Worm (Caenorhabditis elegans) whole organism, L2 larva: ENCODE data around the gene hpo-40.

Experiments used
- C34F6.9 ChIP-seq: fragments of 150-350 bp; optimal IDR thresholded peaks from 2 replicates; lab custom pipeline; 2014; ENCODE audit warnings: missing biosample characterization, missing genetic modification characterization
- F13H6.1 ChIP-seq: sonication (generic microtip); optimal IDR thresholded peaks from 2 replicates; lab custom pipeline; 2016; ENCODE audit warnings: missing genetic modification characterization, missing compliant biosample characterization
- R02D3.7 ChIP-seq: fragments of 150-350 bp; optimal IDR thresholded peaks from 2 replicates; lab custom pipeline; 2014; ENCODE audit warnings: missing biosample characterization, missing genetic modification characterization
- Y55F3AM.14 ChIP-seq: fragments of 200-800 bp; sonication (Bioruptor generic); optimal IDR thresholded peaks from 2 replicates; lab custom pipeline; 2018; ENCODE audit warnings: mild to moderate bottlenecking, missing genetic modification characterization, missing compliant biosample characterization
- ZK546.5 ChIP-seq: sonication (generic microtip); optimal IDR thresholded peaks from 2 replicates; lab custom pipeline; 2017; ENCODE audit warnings: missing biosample characterization, missing genetic modification characterization
- ceh-16 ChIP-seq: fragments of 150-350 bp; optimal IDR thresholded peaks from 2 replicates; lab custom pipeline; 2014; ENCODE audit warnings: missing biosample characterization, missing genetic modification characterization
- ceh-82 ChIP-seq: fragments of 150-350 bp; optimal IDR thresholded peaks from 2 replicates; lab custom pipeline; 2014; ENCODE audit warnings: missing biosample characterization, missing genetic modification characterization
- crh-2 ChIP-seq: sonication (generic microtip); optimal IDR thresholded peaks from 2 replicates; lab custom pipeline; 2017; ENCODE audit warnings: missing biosample characterization, missing genetic modification characterization
- elt-1 ChIP-seq: fragments of 150-350 bp; optimal IDR thresholded peaks from 2 replicates; lab custom pipeline; 2014; ENCODE audit warnings: missing biosample characterization, missing genetic modification characterization
- elt-3 ChIP-seq: sonication (generic microtip); optimal IDR thresholded peaks from 2 replicates; lab custom pipeline; 2017; ENCODE audit warnings: missing biosample characterization, missing genetic modification characterization
- fos-1 ChIP-seq: fragments of 150-350 bp; optimal IDR thresholded peaks from 2 replicates; lab custom pipeline; 2014; ENCODE audit warnings: missing biosample characterization, missing genetic modification characterization
- lsy-2 ChIP-seq, 2 experiments: fragments of 150-350 bp in 1 of 2; sonication (generic microtip) in 1 of 2; optimal IDR thresholded peaks; 2 replicates each; lab custom pipeline; 2014 to 2017; ENCODE audit warnings: missing biosample characterization in 2 of 2, missing genetic modification characterization in 2 of 2
- mab-5 ChIP-seq: fragments of 150-350 bp; optimal IDR thresholded peaks from 2 replicates; lab custom pipeline; 2014; ENCODE audit warnings: missing biosample characterization, missing genetic modification characterization
- mbf-1 ChIP-seq: sonication (generic microtip); optimal IDR thresholded peaks from 2 replicates; lab custom pipeline; 2017; ENCODE audit warnings: missing biosample characterization, missing genetic modification characterization
- mdl-1 ChIP-seq, 2 experiments: fragments of 150-350 bp in 1 of 2; sonication (generic microtip) in 1 of 2; optimal IDR thresholded peaks; 2 replicates each; lab custom pipeline; 2017; ENCODE audit warnings: missing biosample characterization in 2 of 2, missing genetic modification characterization in 2 of 2
- nhr-10 ChIP-seq: sonication (generic microtip); optimal IDR thresholded peaks from 2 replicates; lab custom pipeline; 2017; ENCODE audit warnings: missing biosample characterization, missing genetic modification characterization
- nhr-11 ChIP-seq: fragments of 150-350 bp; optimal IDR thresholded peaks from 2 replicates; lab custom pipeline; 2014; ENCODE audit warnings: missing biosample characterization, missing genetic modification characterization
- nhr-12 ChIP-seq: fragments of 150-350 bp; optimal IDR thresholded peaks from 2 replicates; lab custom pipeline; 2014; ENCODE audit warnings: missing biosample characterization, missing genetic modification characterization
- nhr-21 ChIP-seq: fragments of 150-350 bp; optimal IDR thresholded peaks from 2 replicates; lab custom pipeline; 2014; ENCODE audit warnings: missing biosample characterization, missing genetic modification characterization
- nhr-23 ChIP-seq: fragments of 150-350 bp; optimal IDR thresholded peaks from 2 replicates; lab custom pipeline; 2014; ENCODE audit warnings: missing biosample characterization, missing genetic modification reagents, missing genetic modification characterization
- nhr-237 ChIP-seq: fragments of 150-350 bp; optimal IDR thresholded peaks from 2 replicates; lab custom pipeline; 2014; ENCODE audit warnings: missing biosample characterization, missing genetic modification characterization
- nhr-25 ChIP-seq: fragments of 150-350 bp; sonication (generic microtip); optimal IDR thresholded peaks from 3 replicates; lab custom pipeline; 2014; ENCODE audit warnings: missing biosample characterization, missing genetic modification characterization
- nhr-6 ChIP-seq: fragments of 150-350 bp; optimal IDR thresholded peaks from 2 replicates; lab custom pipeline; 2014; ENCODE audit warnings: missing biosample characterization, missing genetic modification characterization
- nhr-77 ChIP-seq: fragments of 150-350 bp; optimal IDR thresholded peaks from 2 replicates; lab custom pipeline; 2014; ENCODE audit warnings: missing biosample characterization, missing genetic modification characterization
- skn-1 ChIP-seq: sonication (generic microtip); optimal IDR thresholded peaks from 2 replicates; lab custom pipeline; 2017; ENCODE audit warnings: missing biosample characterization, missing genetic modification characterization
- sma-3 ChIP-seq: sonication (generic microtip); optimal IDR thresholded peaks from 2 replicates; lab custom pipeline; 2016; ENCODE audit warnings: missing genetic modification reagents, missing genetic modification characterization, missing compliant biosample characterization
- sma-9 ChIP-seq, 2 experiments: fragments of 150-350 bp in 1 of 2; sonication (generic microtip) in 1 of 2; optimal IDR thresholded peaks; 2 replicates each; lab custom pipeline; 2014 to 2016; ENCODE audit warnings: missing genetic modification characterization in 2 of 2, mild to moderate bottlenecking in 1 of 2, missing biosample characterization in 1 of 2, missing compliant biosample characterization in 1 of 2, missing genetic modification reagents in 1 of 2, moderate library complexity in 1 of 2
- snpc-4 ChIP-seq: fragments of 150-350 bp; optimal IDR thresholded peaks from 2 replicates; lab custom pipeline; 2014; ENCODE audit warnings: missing biosample characterization, missing genetic modification characterization
- unc-39 ChIP-seq: fragments of 150-350 bp; optimal IDR thresholded peaks from 2 replicates; lab custom pipeline; 2014; ENCODE audit warnings: missing biosample characterization, missing genetic modification characterization
- unc-55 ChIP-seq: fragments of 150-350 bp; sonication (generic microtip); optimal IDR thresholded peaks from 3 replicates; lab custom pipeline; 2014; ENCODE audit warnings: missing biosample characterization, missing genetic modification reagents, missing genetic modification characterization
- unc-62 ChIP-seq: fragments of 150-350 bp; optimal IDR thresholded peaks from 2 replicates; lab custom pipeline; 2014; ENCODE audit warnings: missing biosample characterization, missing genetic modification reagents, missing genetic modification characterization
- zag-1 ChIP-seq: fragments of 150-350 bp; optimal IDR thresholded peaks from 2 replicates; lab custom pipeline; 2014; ENCODE audit warnings: missing biosample characterization, missing genetic modification characterization
- ztf-11 ChIP-seq: sonication (generic microtip); optimal IDR thresholded peaks from 2 replicates; lab custom pipeline; 2017; ENCODE audit warnings: missing biosample characterization, missing genetic modification characterization

hpo-40 gene

DNA sequence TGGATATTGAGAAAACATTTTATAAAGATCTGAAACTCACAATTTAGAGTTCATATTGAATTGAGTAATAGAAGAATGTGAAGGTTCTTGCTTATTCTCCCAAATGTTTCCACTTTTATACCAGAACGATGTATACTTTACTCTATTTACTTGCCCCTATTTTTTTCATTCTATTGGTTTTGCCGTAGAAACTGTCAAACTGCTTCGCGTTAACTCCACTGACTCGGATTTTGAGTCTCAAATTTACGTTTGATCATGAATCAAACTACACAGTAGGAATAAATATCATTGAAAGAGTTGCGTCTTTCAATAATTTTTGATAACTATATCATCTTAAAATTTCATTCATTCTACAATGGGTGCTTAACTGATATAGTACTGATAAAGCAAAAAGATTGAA lies 27.1 kb downstream of the hpo-40 start, which contains the start of gene fipr-8:
fipr-8 (minus strand) TSS at position 101 of the 400 bp plus-strand sequence.
- TF ChIP-seq nhr-25 (tag; lab: Kevin White, UChicago): no peak

DNA sequence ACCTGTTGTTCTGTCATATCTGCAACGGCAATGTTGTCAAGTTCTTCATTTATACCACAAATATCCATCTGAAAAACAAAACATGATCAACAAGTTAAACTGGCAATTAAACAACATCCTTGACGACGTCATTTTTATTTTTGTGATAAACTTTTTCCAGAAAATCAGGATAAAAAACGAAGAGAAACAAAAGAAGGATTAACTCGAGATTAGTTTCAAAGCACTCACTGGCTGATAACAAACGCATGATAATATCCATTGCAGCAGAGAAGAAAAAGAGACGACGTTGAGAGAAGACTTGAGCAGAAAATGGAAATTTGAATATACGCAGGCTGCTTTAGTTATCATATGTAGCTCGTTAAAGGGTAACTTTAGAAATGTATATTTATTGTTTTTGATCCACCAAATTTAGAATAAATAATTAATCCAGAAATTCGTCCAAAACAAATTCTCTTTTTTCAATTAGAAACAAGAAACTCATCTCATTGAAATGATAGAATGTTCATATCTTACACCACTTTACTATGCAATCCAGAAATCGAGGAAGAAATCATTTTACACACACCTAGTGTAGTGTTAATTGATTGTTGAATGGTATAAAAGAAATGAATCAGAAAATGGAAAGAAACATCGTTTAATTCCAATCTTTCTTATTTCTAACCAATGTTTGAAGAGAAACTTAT lies 28.5 kb downstream of the hpo-40 start, which contains the start of the genes C12D8.21 and col-148:
C12D8.21 (minus strand) TSS at position 68 of the 683 bp plus-strand sequence.
col-148 (plus strand) TSS at position 633 of the 683 bp plus-strand sequence.
- TF ChIP-seq nhr-237 (tag; lab: Kevin White, UChicago) (no peak), nhr-21 (tag; lab: Kevin White, UChicago) (no peak), skn-1 (tag; lab: Kevin White, UChicago) (no peak), nhr-10 (tag; lab: Kevin White, UChicago) (no peak), nhr-77 (tag; lab: Kevin White, UChicago) (no peak)

DNA sequence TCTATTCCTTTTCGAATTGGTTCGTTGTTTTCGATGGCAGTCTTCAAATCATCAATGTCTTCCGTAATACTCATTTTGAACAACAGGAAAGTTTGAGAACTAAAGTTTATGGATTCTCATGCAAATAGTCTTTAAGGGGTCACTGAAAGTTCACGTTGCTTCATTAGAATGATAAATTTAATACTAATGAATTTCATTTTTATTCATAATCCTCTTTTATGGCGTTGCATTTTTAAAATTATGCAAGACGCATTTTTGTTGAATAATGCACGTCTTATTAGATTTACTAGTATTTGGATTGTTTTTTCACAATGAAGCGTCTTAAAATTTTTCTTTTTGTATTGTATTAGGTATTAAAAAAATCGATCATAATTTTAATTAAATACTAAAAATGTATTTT lies 30.4 kb downstream of the hpo-40 start, which contains the start of gene C12D8.9:
C12D8.9 (minus strand) TSS at position 101 of the 400 bp plus-strand sequence.
- no peak for TF ChIP-seq ztf-11
- no peak for TF ChIP-seq mab-5 (tag; lab: Kevin White, UChicago)
- no peak for TF ChIP-seq elt-1
- no peak for TF ChIP-seq nhr-11 (tag; lab: Kevin White, UChicago)
- TF ChIP-seq mbf-1 (tag; lab: Kevin White, UChicago): no peak
- no peak for TF ChIP-seq R02D3.7 (tag; lab: Kevin White, UChicago)
- no peak for TF ChIP-seq mdl-1 (tag; optimal IDR thresholded peaks at IDR 0.05; lab: Kevin White, UChicago)
- no peak for TF ChIP-seq elt-3 (tag; lab: Kevin White, UChicago)
- TF ChIP-seq unc-39 (tag; lab: Kevin White, UChicago): no peak
- TF ChIP-seq ZK546.5 (tag; lab: Kevin White, UChicago): no peak
- TF ChIP-seq ceh-16 (tag; lab: Kevin White, UChicago): no peak
- no peak for TF ChIP-seq C34F6.9 (tag; lab: Kevin White, UChicago)
- no peak for TF ChIP-seq nhr-23 (tag; lab: Kevin White, UChicago)

DNA sequence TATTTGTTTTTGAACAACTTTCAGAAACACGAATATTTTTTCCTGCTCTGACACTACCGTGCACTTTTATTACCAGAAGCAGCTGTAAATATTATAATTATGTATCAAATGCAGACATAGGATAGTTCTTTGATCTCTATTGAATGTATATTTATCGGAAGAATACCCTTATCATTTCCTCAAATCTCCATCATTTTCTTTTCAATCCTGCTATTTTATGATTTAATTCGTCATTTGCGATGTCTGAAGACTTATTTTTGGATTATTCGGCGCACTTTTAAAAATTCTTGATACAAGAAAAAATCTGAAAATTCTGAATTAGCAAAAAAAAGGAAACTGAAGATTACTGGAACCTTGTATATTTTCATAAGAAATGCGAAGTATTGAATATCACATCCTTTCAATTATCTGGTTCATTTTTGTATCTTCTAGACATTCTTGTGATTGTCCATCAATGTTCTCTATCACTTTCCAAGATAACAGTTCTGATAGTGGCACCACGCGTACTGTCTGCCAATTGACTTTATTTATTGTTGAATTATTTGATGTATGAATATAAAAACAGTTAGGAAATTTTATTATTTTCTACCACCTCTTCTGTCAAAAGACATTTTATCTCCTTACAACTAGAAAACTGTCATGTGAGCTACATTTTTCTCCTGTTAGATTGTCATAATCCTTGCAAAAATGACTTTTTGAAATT lies 31.4 kb downstream of the hpo-40 start:
- TF ChIP-seq F13H6.1 (tag; lab: Kevin White, UChicago): no peak
- no peak for TF ChIP-seq snpc-4 (tag; lab: Kevin White, UChicago)
- TF ChIP-seq nhr-6 (tag; lab: Kevin White, UChicago): no peak
- TF ChIP-seq sma-9 (GFP tag; optimal IDR thresholded peaks at IDR 0.05; lab: Kevin White, UChicago): peak; percentile 41
- no peak for TF ChIP-seq sma-9 (tag; optimal IDR thresholded peaks at IDR 0.05; lab: Kevin White, UChicago)
- TF ChIP-seq fos-1 (tag; lab: Kevin White, UChicago): peak; percentile 46
- TF ChIP-seq nhr-12 (tag; lab: Kevin White, UChicago): no peak

DNA sequence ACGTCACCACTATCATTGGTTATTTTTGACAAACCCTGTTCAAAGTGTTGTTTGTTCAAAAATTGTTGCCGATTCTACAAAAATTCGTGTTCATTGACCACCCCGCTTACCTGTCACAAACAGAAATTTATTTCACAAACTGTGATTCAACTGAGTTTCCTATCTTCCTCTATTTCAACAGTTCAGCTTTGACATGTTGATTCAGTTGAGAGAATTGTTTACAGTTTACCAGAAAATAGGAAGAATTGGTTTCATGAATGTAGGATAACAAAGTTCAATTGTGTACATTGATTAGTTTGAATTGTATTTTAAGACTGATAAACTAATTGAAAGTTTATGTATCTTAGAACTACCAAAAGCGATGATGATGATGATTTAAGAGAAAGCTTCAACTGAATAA lies 32.9 kb downstream of the hpo-40 start:
- TF ChIP-seq sma-9 (GFP tag; optimal IDR thresholded peaks at IDR 0.05; lab: Kevin White, UChicago) (no peak), sma-9 (tag; optimal IDR thresholded peaks at IDR 0.05; lab: Kevin White, UChicago) (no peak), ceh-82 (tag; lab: Kevin White, UChicago) (no peak), nhr-11 (tag; lab: Kevin White, UChicago) (no peak), ceh-16 (tag; lab: Kevin White, UChicago) (no peak), nhr-237 (tag; lab: Kevin White, UChicago) (no peak), crh-2 (tag; lab: Kevin White, UChicago) (no peak), unc-62 (GFP tag; lab: Kevin White, UChicago) (no peak), R02D3.7 (tag; lab: Kevin White, UChicago) (no peak), zag-1 (tag; lab: Kevin White, UChicago) (no peak), mab-5 (tag; lab: Kevin White, UChicago) (no peak), unc-55 (GFP tag; lab: Kevin White, UChicago) (no peak), sma-3 (GFP tag; lab: Kevin White, UChicago) (no peak), mdl-1 (tag; optimal IDR thresholded peaks at IDR 0.05; lab: Kevin White, UChicago) (no peak), lsy-2 (tag; optimal IDR thresholded peaks at IDR 0.05; lab: Kevin White, UChicago) (no peak), Y55F3AM.14 (no peak), elt-3 (tag; lab: Kevin White, UChicago) (no peak)
